Fruit fly (Drosophila melanogaster) whole organism, embryonic: ENCODE measurements around the gene CG6933.

Experiments
- Ada2b ChIP-seq: fragments of 200-800 bp; sonication (Bioruptor generic); IDR thresholded peaks from 2 replicates; pipeline ENCODE4 v1.3.6; 2022; ENCODE audit warnings: missing biosample characterization, missing genetic modification characterization
- Bdp1 ChIP-seq: fragments of 200-800 bp; sonication (Bioruptor generic); optimal IDR thresholded peaks from 3 replicates; lab custom pipeline; 2016; ENCODE audit warnings: missing biosample characterization, missing genetic modification characterization
- CG10209 ChIP-seq: fragments of 200-800 bp; sonication (Bioruptor generic); optimal IDR thresholded peaks from 3 replicates; lab custom pipeline; 2017; ENCODE audit warnings: missing biosample characterization, mild to moderate bottlenecking, missing genetic modification characterization, missing genetic modification reagents
- CG13296 ChIP-seq: fragments of 200-800 bp; sonication (Bioruptor generic); optimal IDR thresholded peaks from 3 replicates; lab custom pipeline; 2018; ENCODE audit warnings: missing biosample characterization, mild to moderate bottlenecking, missing genetic modification characterization
- CG13424 ChIP-seq: fragments of 200-800 bp; sonication (Bioruptor generic); optimal IDR thresholded peaks from 2 replicates; lab custom pipeline; 2019; ENCODE audit warnings: missing biosample characterization, mild to moderate bottlenecking, missing genetic modification characterization, moderate library complexity
- CG13624 ChIP-seq: fragments of 200-800 bp; sonication (Bioruptor generic); optimal IDR thresholded peaks from 2 replicates; lab custom pipeline; 2016; ENCODE audit warnings: missing biosample characterization, missing genetic modification characterization
- CG14050 ChIP-seq: fragments of 200-800 bp; sonication (Bioruptor generic); IDR thresholded peaks from 3 replicates; pipeline ENCODE4 v1.3.6; 2022; ENCODE audit warnings: missing biosample characterization, missing genetic modification characterization
- CG16815 ChIP-seq: fragments of 200-800 bp; sonication (Bioruptor generic); optimal IDR thresholded peaks from 3 replicates; lab custom pipeline; 2017; ENCODE audit warnings: missing biosample characterization, mild to moderate bottlenecking, missing genetic modification characterization
- CG17359 ChIP-seq: fragments of 200-800 bp; sonication (Bioruptor generic); optimal IDR thresholded peaks from 3 replicates; lab custom pipeline; 2018; ENCODE audit warnings: missing biosample characterization, mild to moderate bottlenecking, missing genetic modification characterization, moderate library complexity
- CG18262 ChIP-seq: fragments of 200-800 bp; optimal IDR thresholded peaks from 3 replicates; lab custom pipeline; 2019; ENCODE audit warnings: missing biosample characterization, mild to moderate bottlenecking, missing genetic modification characterization, moderate library complexity
- CG18619 ChIP-seq: fragments of 200-800 bp; sonication (Bioruptor generic); optimal IDR thresholded peaks from 3 replicates; lab custom pipeline; 2017; ENCODE audit warnings: missing biosample characterization, mild to moderate bottlenecking, missing genetic modification characterization
- CG3065 ChIP-seq: fragments of 200-800 bp; sonication (Bioruptor generic); optimal IDR thresholded peaks from 2 replicates; lab custom pipeline; 2016; ENCODE audit warnings: missing biosample characterization, missing genetic modification characterization
- CG31441 ChIP-seq: fragments of 200-800 bp; sonication (Bioruptor generic); IDR thresholded peaks from 2 replicates; pipeline ENCODE4 v1.3.6; 2022; ENCODE audit warnings: missing biosample characterization, missing genetic modification characterization
- CG33213 ChIP-seq: fragments of 200-800 bp; sonication (Bioruptor generic); optimal IDR thresholded peaks from 3 replicates; lab custom pipeline; 2016; ENCODE audit warnings: missing biosample characterization, missing genetic modification characterization
- CG34376 ChIP-seq: fragments of 200-800 bp; sonication (Bioruptor generic); optimal IDR thresholded peaks from 2 replicates; lab custom pipeline; 2018; ENCODE audit warnings: missing biosample characterization, mild to moderate bottlenecking, missing genetic modification characterization
- CG4360 ChIP-seq: fragments of 200-800 bp; sonication (Bioruptor generic); IDR thresholded peaks from 2 replicates; pipeline ENCODE4 v1.3.6; 2022; ENCODE audit warnings: missing biosample characterization, missing genetic modification characterization
- CG4617 ChIP-seq: fragments of 200-800 bp; sonication (Bioruptor generic); optimal IDR thresholded peaks from 3 replicates; lab custom pipeline; 2016; ENCODE audit warnings: missing biosample characterization, missing genetic modification characterization, borderline replicate concordance
- CG6765 ChIP-seq: fragments of 200-800 bp; sonication (Bioruptor generic); optimal IDR thresholded peaks from 3 replicates; lab custom pipeline; 2017; ENCODE audit warnings: missing biosample characterization, mild to moderate bottlenecking, missing genetic modification characterization
- CG6791 ChIP-seq: fragments of 200-800 bp; sonication (Bioruptor generic); IDR thresholded peaks from 3 replicates; pipeline ENCODE4 v1.3.6; 2022; ENCODE audit warnings: missing biosample characterization, missing genetic modification characterization; ENCODE audit not compliant: partially characterized antibody
- CG6854 ChIP-seq: fragments of 200-800 bp; sonication (Bioruptor generic); optimal IDR thresholded peaks from 3 replicates; lab custom pipeline; 2017; ENCODE audit warnings: missing biosample characterization, mild to moderate bottlenecking, missing genetic modification characterization
- CG7963 ChIP-seq: fragments of 200-800 bp; sonication (Bioruptor generic); IDR thresholded peaks from 3 replicates; pipeline ENCODE4 v1.3.6; 2022; ENCODE audit warnings: missing biosample characterization, missing genetic modification characterization; ENCODE audit not compliant: partially characterized antibody
- CG7987 ChIP-seq: fragments of 200-800 bp; sonication (Bioruptor generic); optimal IDR thresholded peaks from 2 replicates; lab custom pipeline; 2018; ENCODE audit warnings: missing biosample characterization, mild to moderate bottlenecking, missing genetic modification characterization, moderate library complexity
- Dip3 ChIP-seq: fragments of 200-800 bp; sonication (Bioruptor generic); optimal IDR thresholded peaks from 3 replicates; lab custom pipeline; 2016; ENCODE audit warnings: missing biosample characterization, missing genetic modification characterization
- GATAe ChIP-seq: fragments of 200-800 bp; sonication (Bioruptor generic); conservative IDR thresholded peaks from 2 replicates; pipeline ENCODE4 v1.3.6; 2022; ENCODE audit warnings: missing biosample characterization, missing genetic modification characterization
- HLH3B ChIP-seq: fragments of 200-800 bp; sonication (Bioruptor generic); IDR thresholded peaks from 2 replicates; pipeline ENCODE4 v1.3.6; 2022; ENCODE audit warnings: missing biosample characterization, missing genetic modification characterization
- HLH54F ChIP-seq: fragments of 200-800 bp; sonication (Bioruptor generic); optimal IDR thresholded peaks from 3 replicates; lab custom pipeline; 2016; ENCODE audit warnings: missing biosample characterization, missing genetic modification characterization
- Hey ChIP-seq: fragments of 200-800 bp; sonication (Bioruptor generic); optimal IDR thresholded peaks from 3 replicates; lab custom pipeline; 2018; ENCODE audit warnings: missing biosample characterization, mild to moderate bottlenecking, missing genetic modification characterization
- MBD-R2 ChIP-seq: fragments of 200-800 bp; sonication (Bioruptor generic); IDR thresholded peaks from 2 replicates; pipeline ENCODE4 v1.3.6; 2022; ENCODE audit warnings: missing biosample characterization, missing genetic modification characterization
- Neu2 ChIP-seq: fragments of 200-800 bp; sonication (Bioruptor generic); optimal IDR thresholded peaks from 3 replicates; lab custom pipeline; 2016; ENCODE audit warnings: missing biosample characterization, missing genetic modification characterization, borderline replicate concordance
- PHDP ChIP-seq: fragments of 200-800 bp; sonication (Bioruptor generic); optimal IDR thresholded peaks from 3 replicates; lab custom pipeline; 2018; ENCODE audit warnings: missing biosample characterization, mild to moderate bottlenecking, missing genetic modification characterization, moderate library complexity
- Rfx ChIP-seq: fragments of 200-800 bp; sonication (Bioruptor generic); IDR thresholded peaks from 2 replicates; pipeline ENCODE4 v1.3.6; 2022; ENCODE audit warnings: missing biosample characterization, missing genetic modification characterization
- Sox100B ChIP-seq: fragments of 200-800 bp; sonication (Bioruptor generic); optimal IDR thresholded peaks from 3 replicates; lab custom pipeline; 2018; ENCODE audit warnings: missing biosample characterization, mild to moderate bottlenecking, missing genetic modification characterization
- aop ChIP-seq: fragments of 200-800 bp; sonication (Bioruptor generic); IDR thresholded peaks from 2 replicates; pipeline ENCODE4 v1.3.6; 2022; ENCODE audit warnings: missing biosample characterization, missing genetic modification characterization
- bab2 ChIP-seq: fragments of 200-800 bp; sonication (Bioruptor generic); optimal IDR thresholded peaks from 2 replicates; lab custom pipeline; 2016; ENCODE audit warnings: missing biosample characterization, missing genetic modification characterization
- cas ChIP-seq: fragments of 200-800 bp; sonication (Bioruptor generic); IDR thresholded peaks from 2 replicates; pipeline ENCODE4 v1.3.6; 2022; ENCODE audit warnings: missing biosample characterization, missing genetic modification characterization
- caup ChIP-seq: fragments of 200-800 bp; sonication (Bioruptor generic); optimal IDR thresholded peaks from 3 replicates; lab custom pipeline; 2017; ENCODE audit warnings: missing biosample characterization, mild to moderate bottlenecking, missing genetic modification characterization, moderate library complexity; ENCODE audit not compliant: severe bottlenecking
- corto ChIP-seq: fragments of 200-800 bp; sonication (Bioruptor generic); optimal IDR thresholded peaks from 2 replicates; lab custom pipeline; 2016; ENCODE audit warnings: missing biosample characterization, mild to moderate bottlenecking, missing genetic modification characterization, moderate library complexity
- crol ChIP-seq: fragments of 200-800 bp; sonication (Bioruptor generic); IDR thresholded peaks from 2 replicates; pipeline ENCODE4 v1.3.6; 2022; ENCODE audit warnings: missing biosample characterization, missing genetic modification characterization
- cwo ChIP-seq: fragments of 200-800 bp; sonication (Bioruptor generic); optimal IDR thresholded peaks from 3 replicates; lab custom pipeline; 2017; ENCODE audit warnings: missing biosample characterization, missing genetic modification characterization, mild to moderate bottlenecking, moderate library complexity, missing genetic modification reagents
- eyg ChIP-seq: fragments of 200-800 bp; sonication (Bioruptor generic); optimal IDR thresholded peaks from 3 replicates; lab custom pipeline; 2016; ENCODE audit warnings: missing biosample characterization, missing genetic modification characterization
- ind ChIP-seq: fragments of 200-800 bp; sonication (Bioruptor generic); optimal IDR thresholded peaks from 3 replicates; lab custom pipeline; 2016; ENCODE audit warnings: missing biosample characterization, missing genetic modification characterization
- jigr1 ChIP-seq: fragments of 200-800 bp; sonication (Bioruptor generic); IDR thresholded peaks from 3 replicates; pipeline ENCODE4 v1.3.6; 2022; ENCODE audit warnings: missing biosample characterization, missing genetic modification characterization
- lab ChIP-seq: fragments of 200-800 bp; sonication (Bioruptor generic); optimal IDR thresholded peaks from 3 replicates; lab custom pipeline; 2017; ENCODE audit warnings: missing biosample characterization, missing genetic modification characterization, mild to moderate bottlenecking, moderate library complexity, missing genetic modification reagents
- pan ChIP-seq, 4 experiments: fragments of >200 bp in 3 of 4; fragments of 200-800 bp in 1 of 4; sonication (Bioruptor generic) in 1 of 4; optimal IDR thresholded peaks in 3 of 4; IDR thresholded peaks in 1 of 4; 2 replicates each; pipeline versions ENCODE4 v1.3.6 to Lab custom; 2017 to 2022; ENCODE audit warnings: missing biosample characterization in 2 of 4, missing genetic modification characterization in 2 of 4, mixed read lengths in 1 of 4
- slou ChIP-seq: fragments of 200-800 bp; sonication (Bioruptor generic); optimal IDR thresholded peaks from 3 replicates; lab custom pipeline; 2016; ENCODE audit warnings: missing biosample characterization, missing genetic modification characterization
- sna ChIP-seq: fragments of 200-800 bp; sonication (Bioruptor generic); IDR thresholded peaks from 2 replicates; pipeline ENCODE4 v1.3.6; 2022; ENCODE audit warnings: missing biosample characterization, missing genetic modification characterization; ENCODE audit not compliant: partially characterized antibody
- tio ChIP-seq: fragments of 200-800 bp; sonication (Bioruptor generic); optimal IDR thresholded peaks from 2 replicates; lab custom pipeline; 2017; ENCODE audit warnings: missing biosample characterization, missing genetic modification characterization, inconsistent platforms
- toy ChIP-seq: fragments of 200-800 bp; sonication (Bioruptor generic); IDR thresholded peaks from 2 replicates; pipeline ENCODE4 v1.3.6; 2022; ENCODE audit warnings: missing biosample characterization, missing genetic modification characterization

CG6933 gene

DNA sequence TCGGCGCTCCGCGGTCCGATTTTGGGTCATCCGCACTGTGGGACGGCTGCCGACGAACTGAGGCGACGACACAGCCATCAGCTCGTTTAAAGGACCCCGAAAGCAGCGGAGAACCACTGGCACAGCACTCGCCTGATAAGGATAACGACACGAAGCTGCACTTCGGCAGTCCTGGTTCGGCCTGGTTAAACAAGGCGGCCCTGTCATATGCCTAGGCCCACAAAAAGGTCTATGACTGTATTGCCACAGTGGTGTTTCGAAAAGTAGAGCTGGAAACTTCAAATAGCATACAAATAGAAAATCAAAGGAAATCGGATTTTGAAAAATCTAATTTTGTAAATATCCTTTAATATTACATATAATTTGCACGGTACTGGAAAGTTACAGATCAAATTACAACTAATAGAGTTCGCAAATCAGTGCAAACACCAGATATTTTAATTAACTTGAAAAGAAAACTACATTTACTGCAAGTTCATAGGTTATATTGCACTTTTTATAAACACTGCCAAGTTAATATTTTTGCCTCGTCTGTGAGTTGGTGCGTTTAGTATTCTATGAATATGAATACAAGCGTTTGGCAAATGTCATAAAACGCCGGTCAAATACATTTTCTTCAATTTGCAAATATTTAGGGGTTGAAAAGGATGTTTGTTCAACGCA lies 34.9 kb downstream of the CG6933 start (continued):
- TF ChIP-seq Neu2 (GFP tag; lab: Kevin White, UChicago), result no peak
- peak; percentile 45 for TF ChIP-seq CG13296 (GFP tag; lab: Kevin White, UChicago)
- TF ChIP-seq CG14050 (GFP tag; lab: Robert Waterston, UW), result peak; percentile 32; the same call in 1 of the 3 replicates
- peak; percentile 23 for TF ChIP-seq CG17359 (tag; lab: Kevin White, UChicago)
- TF ChIP-seq tio (GFP tag; lab: Kevin White, UChicago), result peak; percentile 80
- no peak for TF ChIP-seq CG6791 (GFP tag; lab: Robert Waterston, UW)
- peak; percentile 49 for TF ChIP-seq CG6765 (GFP tag; lab: Kevin White, UChicago)
- peak; percentile 50 for TF ChIP-seq corto (GFP tag; lab: Kevin White, UChicago)
- TF ChIP-seq CG7963 (GFP tag; lab: Robert Waterston, UW), result no peak
- no peak for TF ChIP-seq CG4360 (GFP tag; lab: Robert Waterston, UW)
- no peak for TF ChIP-seq eyg (GFP tag; lab: Kevin White, UChicago)
- TF ChIP-seq Dip3 (GFP tag; lab: Kevin White, UChicago), result peak; percentile 63
- peak; percentile 10 for TF ChIP-seq bab2
- TF ChIP-seq jigr1 (GFP tag; lab: Robert Waterston, UW), result no peak
- TF ChIP-seq GATAe, result no peak
- TF ChIP-seq cas (GFP tag; lab: Robert Waterston, UW), result no peak
- TF ChIP-seq HLH54F (GFP tag; lab: Kevin White, UChicago), result peak; percentile 71
- TF ChIP-seq toy, result no peak
- TF ChIP-seq ind (GFP tag; lab: Kevin White, UChicago), result peak; percentile 51
- TF ChIP-seq CG3065, result no peak
- TF ChIP-seq CG16815 (GFP tag; lab: Kevin White, UChicago), result peak; percentile 45
- TF ChIP-seq slou (GFP tag; lab: Kevin White, UChicago), result no peak
- peak; percentile 63 for TF ChIP-seq PHDP (tag; lab: Kevin White, UChicago)
- no peak for TF ChIP-seq CG7987 (GFP tag; lab: Kevin White, UChicago)
- TF ChIP-seq CG4617, result peak; percentile 30
- no peak for TF ChIP-seq Ada2b (GFP tag; lab: Robert Waterston, UW)
- TF ChIP-seq sna (GFP tag; lab: Robert Waterston, UW), result no peak
- peak; percentile 57 for TF ChIP-seq CG6854 (GFP tag; lab: Kevin White, UChicago)
- TF ChIP-seq Sox100B (GFP tag; lab: Kevin White, UChicago), result no peak
- TF ChIP-seq CG10209, result peak; percentile 67
- 0 out of 2 replicates have a peak, but pooled peaks have one; percentile 17 for TF ChIP-seq CG31441 (GFP tag; lab: Robert Waterston, UW)
- peak; percentile 82 for TF ChIP-seq CG18619 (GFP tag; lab: Kevin White, UChicago)
- TF ChIP-seq CG13624 (GFP tag; lab: Kevin White, UChicago), result peak; percentile 55
- TF ChIP-seq caup (GFP tag; lab: Kevin White, UChicago), result peak; percentile 71
- no peak for TF ChIP-seq Hey (tag; lab: Kevin White, UChicago)
- TF ChIP-seq Bdp1, result peak; percentile 16
- no peak for TF ChIP-seq pan (optimal IDR thresholded peaks at IDR 0.05; lab: Kevin White, UChicago)
- no peak for TF ChIP-seq pan (GFP tag; optimal IDR thresholded peaks at IDR 0.05 in 1 of 2, IDR thresholded peaks at IDR 0.05 in 1 of 2)
- peak; percentile 7 for TF ChIP-seq CG33213
- no peak for TF ChIP-seq CG34376 (GFP tag; lab: Kevin White, UChicago)
- peak; percentile 69 for TF ChIP-seq CG13424
- no peak for TF ChIP-seq crol (GFP tag; lab: Robert Waterston, UW)
- TF ChIP-seq HLH3B (GFP tag; lab: Robert Waterston, UW), result peak; percentile 57; the same call in 1 of the 2 replicates
- TF ChIP-seq cwo (GFP tag; lab: Kevin White, UChicago), result peak; percentile 48
- peak; percentile 32; the same call in 1 of the 2 replicates for TF ChIP-seq Rfx (GFP tag; lab: Robert Waterston, UW)
- TF ChIP-seq CG18262, result peak; percentile 29
- TF ChIP-seq lab (GFP tag; lab: Kevin White, UChicago), result peak; percentile 69
- TF ChIP-seq MBD-R2 (GFP tag; lab: Robert Waterston, UW), result no peak
- no peak for TF ChIP-seq aop (GFP tag; lab: Robert Waterston, UW)
